Fruit fly (Drosophila melanogaster) whole organism, embryonic: ENCODE data around the gene Hrs.

Source experiments
- Adf1 ChIP-seq: fragments of 200-800 bp; sonication (Bioruptor generic); IDR thresholded peaks from 2 replicates; pipeline ENCODE4 v1.3.6; 2022; ENCODE audit warnings: missing biosample characterization, missing genetic modification characterization
- Atf3 ChIP-seq: fragments of 200-800 bp; sonication (Bioruptor generic); optimal IDR thresholded peaks from 3 replicates; lab custom pipeline; 2016; ENCODE audit warnings: missing biosample characterization, missing genetic modification characterization
- B-H1 ChIP-seq: fragments of 200-800 bp; sonication (Bioruptor generic); IDR thresholded peaks from 3 replicates; pipeline ENCODE4 v1.3.6; 2022; ENCODE audit warnings: missing biosample characterization, missing genetic modification characterization
- C15 ChIP-seq: fragments of 200-800 bp; sonication (Bioruptor generic); IDR thresholded peaks from 3 replicates; pipeline ENCODE4 v1.3.6; 2022; ENCODE audit warnings: missing biosample characterization, missing genetic modification characterization
- CG1024 ChIP-seq: fragments of 200-800 bp; sonication (Bioruptor generic); IDR thresholded peaks from 2 replicates; pipeline ENCODE4 v1.3.6; 2022; ENCODE audit warnings: missing biosample characterization, missing genetic modification characterization
- CG10543 ChIP-seq: fragments of 200-800 bp; sonication (Bioruptor generic); optimal IDR thresholded peaks from 3 replicates; lab custom pipeline; 2017; ENCODE audit warnings: missing biosample characterization, mild to moderate bottlenecking, missing genetic modification characterization, moderate library complexity
- CG10979 ChIP-seq: fragments of 200-800 bp; sonication (Bioruptor generic); optimal IDR thresholded peaks from 2 replicates; lab custom pipeline; 2018; ENCODE audit warnings: missing biosample characterization, mild to moderate bottlenecking, missing genetic modification characterization, moderate library complexity
- CG11695 ChIP-seq: fragments of 200-800 bp; sonication (Bioruptor generic); IDR thresholded peaks from 3 replicates; pipeline ENCODE4 v1.3.6; 2022; ENCODE audit warnings: missing biosample characterization, missing genetic modification characterization
- CG12236 ChIP-seq: fragments of 200-800 bp; sonication (Bioruptor generic); optimal IDR thresholded peaks from 2 replicates; lab custom pipeline; 2016; ENCODE audit warnings: missing biosample characterization, missing genetic modification characterization
- CG15073 ChIP-seq: fragments of 200-800 bp; sonication (Bioruptor generic); optimal IDR thresholded peaks from 2 replicates; lab custom pipeline; 2016; ENCODE audit warnings: missing biosample characterization, missing genetic modification characterization
- CG1603 ChIP-seq: fragments of 200-800 bp; sonication (Bioruptor generic); optimal IDR thresholded peaks from 2 replicates; lab custom pipeline; 2019; ENCODE audit warnings: missing biosample characterization, mild to moderate bottlenecking, missing genetic modification characterization, moderate library complexity
- CG16863 ChIP-seq: fragments of 200-800 bp; sonication (Bioruptor generic); optimal IDR thresholded peaks from 3 replicates; lab custom pipeline; 2016; ENCODE audit warnings: missing biosample characterization, missing genetic modification characterization
- CG17186 ChIP-seq: fragments of 200-800 bp; sonication (Bioruptor generic); optimal IDR thresholded peaks from 3 replicates; lab custom pipeline; 2017; ENCODE audit warnings: missing biosample characterization, missing genetic modification reagents, missing genetic modification characterization
- CG2129 ChIP-seq: fragments of 200-800 bp; sonication (Bioruptor generic); IDR thresholded peaks from 2 replicates; pipeline ENCODE4 v1.3.6; 2022; ENCODE audit warnings: missing biosample characterization, missing genetic modification characterization; ENCODE audit not compliant: partially characterized antibody
- CG31365 ChIP-seq: fragments of 200-800 bp; sonication (Bioruptor generic); optimal IDR thresholded peaks from 2 replicates; lab custom pipeline; 2018; ENCODE audit warnings: missing biosample characterization, mild to moderate bottlenecking, missing genetic modification characterization
- CG3163 ChIP-seq: fragments of 200-800 bp; sonication (Bioruptor generic); optimal IDR thresholded peaks from 3 replicates; lab custom pipeline; 2016; ENCODE audit warnings: missing biosample characterization, missing genetic modification characterization
- CG34422 ChIP-seq: fragments of 200-800 bp; sonication (Bioruptor generic); IDR thresholded peaks from 3 replicates; pipeline ENCODE4 v1.3.6; 2022; ENCODE audit warnings: missing biosample characterization, missing genetic modification characterization
- CG6175 ChIP-seq: fragments of 200-800 bp; sonication (Bioruptor generic); IDR thresholded peaks from 3 replicates; pipeline ENCODE4 v1.3.6; 2022; ENCODE audit warnings: missing biosample characterization, missing genetic modification characterization
- CG6272 ChIP-seq: fragments of 200-800 bp; sonication (Bioruptor generic); IDR thresholded peaks from 2 replicates; pipeline ENCODE4 v1.3.6; 2022; ENCODE audit warnings: missing biosample characterization, missing genetic modification characterization
- CG7928 ChIP-seq: fragments of 200-800 bp; sonication (Bioruptor generic); optimal IDR thresholded peaks from 2 replicates; lab custom pipeline; 2017; ENCODE audit warnings: missing biosample characterization, mild to moderate bottlenecking, missing genetic modification characterization
- Camta ChIP-seq: fragments of 200-800 bp; sonication (Bioruptor generic); optimal IDR thresholded peaks from 2 replicates; lab custom pipeline; 2016; ENCODE audit warnings: missing biosample characterization, missing genetic modification characterization
- Chrac-16 ChIP-seq: fragments of 200-800 bp; sonication (Bioruptor generic); optimal IDR thresholded peaks from 3 replicates; lab custom pipeline; 2016; ENCODE audit warnings: missing biosample characterization, missing genetic modification characterization
- E2f1 ChIP-seq: fragments of 200-800 bp; sonication (Bioruptor generic); IDR thresholded peaks from 2 replicates; pipeline ENCODE4 v1.3.6; 2022; ENCODE audit warnings: missing biosample characterization, missing genetic modification characterization
- Elba2 ChIP-seq: fragments of 200-800 bp; sonication (Bioruptor generic); optimal IDR thresholded peaks from 3 replicates; lab custom pipeline; 2016; ENCODE audit warnings: missing biosample characterization, missing genetic modification characterization
- Fer1 ChIP-seq: fragments of 200-800 bp; sonication (Bioruptor generic); optimal IDR thresholded peaks from 2 replicates; lab custom pipeline; 2017; ENCODE audit warnings: missing biosample characterization, mild to moderate bottlenecking, missing genetic modification characterization
- Gug ChIP-seq: fragments of 200-800 bp; sonication (Bioruptor generic); IDR thresholded peaks from 4 replicates; pipeline ENCODE4 v1.3.6; 2022; ENCODE audit warnings: missing biosample characterization, missing genetic modification characterization
- Hsf ChIP-seq: fragments of 200-800 bp; sonication (Bioruptor generic); optimal IDR thresholded peaks from 3 replicates; lab custom pipeline; 2016; ENCODE audit warnings: missing biosample characterization, missing genetic modification characterization
- Kr ChIP-seq: fragments of 200-800 bp; sonication (Bioruptor generic); optimal IDR thresholded peaks from 2 replicates; lab custom pipeline; 2017; ENCODE audit warnings: missing biosample characterization, mild to moderate bottlenecking, missing genetic modification characterization
- Lhr ChIP-seq: fragments of 200-800 bp; sonication (Bioruptor generic); optimal IDR thresholded peaks from 3 replicates; lab custom pipeline; 2017; ENCODE audit warnings: mild to moderate bottlenecking, missing biosample characterization, missing genetic modification reagents, missing genetic modification characterization
- Lim3 ChIP-seq: fragments of 200-800 bp; sonication (Bioruptor generic); IDR thresholded peaks from 2 replicates; pipeline ENCODE4 v1.3.6; 2022; ENCODE audit warnings: missing biosample characterization, missing genetic modification characterization
- Mrtf ChIP-seq: fragments of 200-800 bp; sonication (Bioruptor generic); IDR thresholded peaks from 3 replicates; pipeline ENCODE4 v1.3.6; 2022; ENCODE audit warnings: missing biosample characterization, missing genetic modification characterization
- NC2α ChIP-seq: fragments of 200-800 bp; sonication (Bioruptor generic); optimal IDR thresholded peaks from 2 replicates; lab custom pipeline; 2016; ENCODE audit warnings: missing biosample characterization, missing genetic modification characterization
- Opbp ChIP-seq: fragments of 200-800 bp; sonication (Bioruptor generic); IDR thresholded peaks from 3 replicates; pipeline ENCODE4 v1.3.6; 2022; ENCODE audit warnings: missing biosample characterization, missing genetic modification characterization; ENCODE audit not compliant: partially characterized antibody
- Sox100B ChIP-seq: fragments of 200-800 bp; sonication (Bioruptor generic); optimal IDR thresholded peaks from 3 replicates; lab custom pipeline; 2018; ENCODE audit warnings: missing biosample characterization, mild to moderate bottlenecking, missing genetic modification characterization
- Ssrp ChIP-seq: fragments of 200-800 bp; sonication (Bioruptor generic); optimal IDR thresholded peaks from 2 replicates; lab custom pipeline; 2018; ENCODE audit warnings: missing biosample characterization, mild to moderate bottlenecking, missing genetic modification characterization, moderate library complexity
- bcd ChIP-seq: fragments of 200-800 bp; sonication (Bioruptor generic); optimal IDR thresholded peaks from 2 replicates; lab custom pipeline; 2017; ENCODE audit warnings: missing biosample characterization, mild to moderate bottlenecking, missing genetic modification characterization
- dmrt99B ChIP-seq: fragments of 200-800 bp; sonication (Bioruptor generic); optimal IDR thresholded peaks from 2 replicates; lab custom pipeline; 2018; ENCODE audit warnings: missing biosample characterization, mild to moderate bottlenecking, missing genetic modification characterization, moderate library complexity
- emc ChIP-seq: fragments of 200-800 bp; sonication (Bioruptor generic); optimal IDR thresholded peaks from 2 replicates; lab custom pipeline; 2016; ENCODE audit warnings: missing biosample characterization, missing genetic modification characterization
- ems ChIP-seq: fragments of 200-800 bp; sonication (Bioruptor generic); optimal IDR thresholded peaks from 3 replicates; lab custom pipeline; 2016; ENCODE audit warnings: missing biosample characterization, missing genetic modification characterization
- esg ChIP-seq: fragments of 200-800 bp; sonication (Bioruptor generic); conservative IDR thresholded peaks from 2 replicates; pipeline ENCODE4 v1.3.6; 2022; ENCODE audit warnings: missing biosample characterization, missing genetic modification characterization
- ind ChIP-seq: fragments of 200-800 bp; sonication (Bioruptor generic); optimal IDR thresholded peaks from 3 replicates; lab custom pipeline; 2016; ENCODE audit warnings: missing biosample characterization, missing genetic modification characterization
- lilli ChIP-seq: fragments of 200-800 bp; sonication (Bioruptor generic); optimal IDR thresholded peaks from 3 replicates; lab custom pipeline; 2016; ENCODE audit warnings: missing biosample characterization, missing genetic modification characterization
- nerfin-1 ChIP-seq: fragments of 200-800 bp; sonication (Bioruptor generic); optimal IDR thresholded peaks from 3 replicates; lab custom pipeline; 2019; ENCODE audit warnings: missing biosample characterization, mild to moderate bottlenecking, missing genetic modification characterization, moderate library complexity
- nmo ChIP-seq: fragments of 200-800 bp; sonication (Bioruptor generic); optimal IDR thresholded peaks from 2 replicates; lab custom pipeline; 2018; ENCODE audit warnings: missing biosample characterization, mild to moderate bottlenecking, missing genetic modification characterization, moderate library complexity
- repo ChIP-seq: fragments of 200-800 bp; sonication (Bioruptor generic); optimal IDR thresholded peaks from 2 replicates; lab custom pipeline; 2016; ENCODE audit warnings: missing biosample characterization, missing genetic modification characterization
- schlank ChIP-seq: fragments of 200-800 bp; sonication (Bioruptor generic); optimal IDR thresholded peaks from 2 replicates; lab custom pipeline; 2018; ENCODE audit warnings: missing biosample characterization, mild to moderate bottlenecking, missing genetic modification characterization
- ssp ChIP-seq: fragments of 200-800 bp; sonication (Bioruptor generic); IDR thresholded peaks from 2 replicates; pipeline ENCODE4 v1.3.6; 2022; ENCODE audit warnings: missing biosample characterization, missing genetic modification characterization
- stwl ChIP-seq: fragments of 200-800 bp; sonication (Bioruptor generic); optimal IDR thresholded peaks from 3 replicates; lab custom pipeline; 2018; ENCODE audit warnings: missing biosample characterization, mild to moderate bottlenecking, missing genetic modification characterization, moderate library complexity
- toy ChIP-seq: fragments of 200-800 bp; sonication (Bioruptor generic); IDR thresholded peaks from 2 replicates; pipeline ENCODE4 v1.3.6; 2022; ENCODE audit warnings: missing biosample characterization, missing genetic modification characterization
- yki ChIP-seq: fragments of >200 bp; optimal IDR thresholded peaks from 3 replicates; lab custom pipeline; 2018

The Hrs gene

DNA sequence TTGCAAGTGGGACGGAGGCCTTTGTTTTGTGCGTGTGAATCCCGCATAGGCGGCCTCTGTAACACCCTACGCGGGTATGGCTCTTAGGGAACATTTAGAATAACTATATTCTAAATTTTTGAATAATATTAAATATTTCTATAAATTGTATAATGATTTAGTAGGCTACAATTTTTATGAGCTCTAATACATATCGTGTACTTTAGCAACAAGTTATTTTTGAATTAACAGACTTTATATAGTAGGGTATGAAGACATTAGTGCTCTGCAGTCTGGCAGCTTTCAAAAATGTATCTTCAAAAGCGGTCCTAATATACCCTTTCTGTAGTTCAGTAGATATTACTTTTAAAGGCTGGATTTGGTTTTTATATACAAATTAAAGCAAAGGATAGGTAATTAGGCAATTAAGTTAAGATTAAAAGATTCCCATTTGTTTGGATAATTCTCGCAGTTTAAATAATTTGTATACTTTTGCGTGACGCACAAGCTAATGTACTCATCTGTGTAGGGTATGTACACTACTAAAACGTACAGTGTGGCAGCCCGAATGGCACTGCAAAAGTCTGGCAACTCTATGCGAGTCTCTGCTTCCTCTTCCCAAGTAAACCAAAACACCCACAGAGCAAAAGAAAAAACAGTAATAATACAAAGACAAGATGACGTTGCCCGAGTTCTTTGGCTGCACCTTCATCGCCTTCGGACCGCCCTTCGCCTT is 26.0 kb downstream of the Hrs start, which contains the start of the genes Snx21 and aph-1 (continued):
- TF ChIP-seq Hsf = peak; percentile 87
- peak; percentile 93 for TF ChIP-seq ind
- peak; percentile 93 for TF ChIP-seq CG11695 (GFP tag; lab: Robert Waterston, UW)
- peak; percentile 80 for TF ChIP-seq repo (GFP tag; lab: Kevin White, UChicago)
- TF ChIP-seq nmo (GFP tag; lab: Kevin White, UChicago) = peak; percentile 95
- TF ChIP-seq Mrtf (GFP tag; lab: Robert Waterston, UW) = peak; percentile 77
- peak; percentile 54 for TF ChIP-seq CG17186 (GFP tag; lab: Kevin White, UChicago)
- peak; percentile 46 for TF ChIP-seq stwl (tag; lab: Kevin White, UChicago)
- TF ChIP-seq CG6272 (GFP tag; lab: Robert Waterston, UW) = peak; percentile 80
- TF ChIP-seq CG12236 (GFP tag; lab: Kevin White, UChicago) = peak; percentile 54
- peak; percentile 89 for TF ChIP-seq nerfin-1 (tag; lab: Kevin White, UChicago)
- peak; percentile 91 for TF ChIP-seq CG34422 (GFP tag; lab: Robert Waterston, UW)
- peak; percentile 93 for TF ChIP-seq Fer1 (GFP tag; lab: Kevin White, UChicago)
- TF ChIP-seq B-H1 (GFP tag; lab: Robert Waterston, UW) = peak; percentile 76
- TF ChIP-seq ems (GFP tag; lab: Kevin White, UChicago) = peak; percentile 85
- TF ChIP-seq NC2α = peak; percentile 79
- peak; percentile 47 for TF ChIP-seq yki (lab: Kevin White, UChicago)
- TF ChIP-seq CG3163 (GFP tag; lab: Kevin White, UChicago) = peak; percentile 69
- TF ChIP-seq dmrt99B (tag; lab: Kevin White, UChicago) = peak; percentile 94
- peak; percentile 81 for TF ChIP-seq Camta
- TF ChIP-seq Elba2 (GFP tag; lab: Kevin White, UChicago) = no peak
- TF ChIP-seq Sox100B = peak; percentile 93
- TF ChIP-seq CG2129 (GFP tag; lab: Robert Waterston, UW) = no peak
- peak; percentile 86 for TF ChIP-seq Atf3
- TF ChIP-seq toy = peak; percentile 78
- peak; percentile 73 for TF ChIP-seq CG1603 (tag; lab: Kevin White, UChicago)
- peak; percentile 60 for TF ChIP-seq CG6175 (GFP tag; lab: Robert Waterston, UW)
- TF ChIP-seq CG10543 (GFP tag; lab: Kevin White, UChicago) = peak; percentile 95
- TF ChIP-seq emc = peak; percentile 80
- TF ChIP-seq CG15073 = peak; percentile 64
- TF ChIP-seq CG1024 = peak; percentile 47; the same call in 1 of the 2 replicates
- TF ChIP-seq CG7928 = peak; percentile 65
- TF ChIP-seq CG16863 (GFP tag; lab: Kevin White, UChicago) = peak; percentile 85
- TF ChIP-seq Adf1 (GFP tag; lab: Robert Waterston, UW) = peak; percentile 74
- TF ChIP-seq CG31365 (tag; lab: Kevin White, UChicago) = peak; percentile 55
- no peak for TF ChIP-seq Opbp (GFP tag; lab: Robert Waterston, UW)
- peak; percentile 91 for TF ChIP-seq CG10979 (tag; lab: Kevin White, UChicago)
- TF ChIP-seq bcd = peak; percentile 91
- peak; percentile 93 for TF ChIP-seq Chrac-16
- peak; percentile 92 for TF ChIP-seq lilli (GFP tag; lab: Kevin White, UChicago)
- peak; percentile 63 for TF ChIP-seq schlank
- peak; percentile 80 for TF ChIP-seq ssp (GFP tag; lab: Robert Waterston, UW)
- TF ChIP-seq C15 (GFP tag; lab: Robert Waterston, UW) = peak; percentile 62; the same call in 2 of the 3 replicates
- peak; percentile 50 for TF ChIP-seq Lhr (GFP tag; lab: Kevin White, UChicago)
- peak; percentile 89 for TF ChIP-seq E2f1 (GFP tag; lab: Robert Waterston, UW)
- TF ChIP-seq Lim3 = 0 out of 2 replicates have a peak, but pooled peaks have one; percentile 58
- no peak for TF ChIP-seq Kr (GFP tag; lab: Kevin White, UChicago)
- peak; percentile 90 for TF ChIP-seq Ssrp (tag; lab: Kevin White, UChicago)
- peak; percentile 85 for TF ChIP-seq esg
- peak; percentile 94 for TF ChIP-seq Gug (GFP tag; lab: Robert Waterston, UW)
